Worm (Caenorhabditis elegans) whole organism, L1 larva: ENCODE measurements around the gene adss-1.

Experiments
- alr-1 ChIP-seq: fragments of 200-800 bp; sonication (Bioruptor generic); optimal IDR thresholded peaks from 2 replicates; lab custom pipeline; 2018; ENCODE audit warnings: borderline replicate concordance, mild to moderate bottlenecking, missing genetic modification characterization, missing compliant biosample characterization
- aly-2 ChIP-seq: fragments of 150-350 bp; optimal IDR thresholded peaks from 2 replicates; lab custom pipeline; 2014; ENCODE audit warnings: missing biosample characterization, missing genetic modification characterization
- blmp-1 ChIP-seq: fragments of 150-350 bp; optimal IDR thresholded peaks from 2 replicates; lab custom pipeline; 2014; ENCODE audit warnings: missing biosample characterization, missing genetic modification characterization
- ceh-63 ChIP-seq: fragments of 200-800 bp; sonication (Bioruptor generic); optimal IDR thresholded peaks from 2 replicates; lab custom pipeline; 2018; ENCODE audit warnings: mild to moderate bottlenecking, missing genetic modification characterization, missing compliant biosample characterization
- dpl-1 ChIP-seq, 3 experiments: fragments of 150-350 bp in 2 of 3; sonication (generic microtip) in 1 of 3; optimal IDR thresholded peaks; 2 replicates each; lab custom pipeline; 2014 to 2017; ENCODE audit warnings: missing biosample characterization in 3 of 3, missing genetic modification characterization in 3 of 3, missing genetic modification reagents in 3 of 3
- efl-3 ChIP-seq: fragments of 200-800 bp; sonication (Bioruptor generic); optimal IDR thresholded peaks from 2 replicates; lab custom pipeline; 2018; ENCODE audit warnings: mild to moderate bottlenecking, missing genetic modification characterization, missing compliant biosample characterization
- elt-2 ChIP-seq: sonication (generic microtip); optimal IDR thresholded peaks from 2 replicates; lab custom pipeline; 2016; ENCODE audit warnings: missing genetic modification characterization, mild to moderate bottlenecking, inconsistent platforms, missing compliant biosample characterization, missing genetic modification reagents
- elt-3 ChIP-seq, 6 experiments: fragments of 150-350 bp in 1 of 6; sonication (generic microtip); optimal IDR thresholded peaks; 2 replicates each; lab custom pipeline; 2017 to 2018; ENCODE audit warnings: missing biosample characterization in 6 of 6, missing genetic modification characterization in 6 of 6, inconsistent platforms in 1 of 6
- fkh-10 ChIP-seq: sonication (generic microtip); optimal IDR thresholded peaks from 2 replicates; lab custom pipeline; 2017; ENCODE audit warnings: missing biosample characterization, missing genetic modification reagents, missing genetic modification characterization
- hlh-17 ChIP-seq: fragments of 200-800 bp; sonication (Bioruptor generic); optimal IDR thresholded peaks from 2 replicates; lab custom pipeline; 2018; ENCODE audit warnings: missing genetic modification characterization, mild to moderate bottlenecking, missing compliant biosample characterization, moderate library complexity, borderline replicate concordance
- hlh-4 ChIP-seq: sonication (generic microtip); optimal IDR thresholded peaks from 2 replicates; lab custom pipeline; 2016; ENCODE audit warnings: mild to moderate bottlenecking, missing genetic modification characterization, missing compliant biosample characterization
- jun-1 ChIP-seq: fragments of 150-350 bp; optimal IDR thresholded peaks from 2 replicates; lab custom pipeline; 2014; ENCODE audit warnings: missing biosample characterization, missing genetic modification reagents, missing genetic modification characterization
- lin-13 ChIP-seq: fragments of 150-350 bp; optimal IDR thresholded peaks from 2 replicates; lab custom pipeline; 2014; ENCODE audit warnings: missing biosample characterization, missing genetic modification reagents, missing genetic modification characterization
- lin-14 ChIP-seq: fragments of 200-800 bp; sonication (Bioruptor generic); optimal IDR thresholded peaks from 2 replicates; lab custom pipeline; 2018; ENCODE audit warnings: mild to moderate bottlenecking, missing genetic modification characterization, moderate library complexity, missing compliant biosample characterization
- lin-15B ChIP-seq: fragments of 150-350 bp; sonication (generic microtip); optimal IDR thresholded peaks from 3 replicates; lab custom pipeline; 2014; ENCODE audit warnings: missing biosample characterization, missing genetic modification characterization
- lin-35 ChIP-seq, 2 experiments: fragments of 150-350 bp; optimal IDR thresholded peaks; 2 replicates each; lab custom pipeline; 2014; ENCODE audit warnings: missing biosample characterization in 2 of 2, missing genetic modification characterization in 2 of 2, missing genetic modification reagents in 2 of 2
- lir-3 ChIP-seq: sonication (generic microtip); optimal IDR thresholded peaks from 2 replicates; lab custom pipeline; 2016; ENCODE audit warnings: mild to moderate bottlenecking, missing genetic modification characterization, moderate library complexity, missing compliant biosample characterization; ENCODE audit not compliant: poor library complexity
- lsy-2 ChIP-seq, 2 experiments: fragments of 150-350 bp; optimal IDR thresholded peaks; 2 replicates each; lab custom pipeline; 2014; ENCODE audit warnings: missing biosample characterization in 2 of 2, missing genetic modification characterization in 2 of 2
- mab-9 ChIP-seq: fragments of 200-800 bp; sonication (Bioruptor generic); IDR thresholded peaks from 2 replicates; pipeline ENCODE4 v1.3.6; 2022; ENCODE audit warnings: missing genetic modification reagents, missing genetic modification characterization, missing compliant biosample characterization
- mdl-1 ChIP-seq, 2 experiments: fragments of 150-350 bp; optimal IDR thresholded peaks; 2 replicates each; lab custom pipeline; 2014 to 2017; ENCODE audit warnings: missing biosample characterization in 2 of 2, missing genetic modification characterization in 2 of 2, inconsistent platforms in 1 of 2
- mep-1 ChIP-seq: fragments of 150-350 bp; optimal IDR thresholded peaks from 2 replicates; lab custom pipeline; 2014; ENCODE audit warnings: missing biosample characterization, missing genetic modification characterization
- nhr-19 ChIP-seq: fragments of 200-800 bp; sonication (Bioruptor generic); conservative IDR thresholded peaks from 2 replicates; pipeline ENCODE4 v1.3.6; 2022; ENCODE audit warnings: missing genetic modification characterization, missing compliant biosample characterization
- nhr-20 ChIP-seq: sonication (generic microtip); optimal IDR thresholded peaks from 2 replicates; lab custom pipeline; 2016; ENCODE audit warnings: mild to moderate bottlenecking, missing genetic modification characterization, missing compliant biosample characterization
- nhr-237 ChIP-seq: fragments of 150-350 bp; optimal IDR thresholded peaks from 2 replicates; lab custom pipeline; 2014; ENCODE audit warnings: missing biosample characterization, missing genetic modification characterization
- nhr-71 ChIP-seq: sonication (generic microtip); optimal IDR thresholded peaks from 2 replicates; lab custom pipeline; 2016; ENCODE audit warnings: mild to moderate bottlenecking, missing genetic modification characterization, moderate library complexity, missing compliant biosample characterization
- nhr-76 ChIP-seq: sonication (generic microtip); optimal IDR thresholded peaks from 2 replicates; lab custom pipeline; 2017; ENCODE audit warnings: missing biosample characterization, missing genetic modification characterization
- nhr-77 ChIP-seq: fragments of 150-350 bp; optimal IDR thresholded peaks from 2 replicates; lab custom pipeline; 2014; ENCODE audit warnings: missing biosample characterization, missing genetic modification characterization
- nhr-84 ChIP-seq: sonication (generic microtip); optimal IDR thresholded peaks from 2 replicates; lab custom pipeline; 2017; ENCODE audit warnings: missing biosample characterization, missing genetic modification characterization
- nhr-85 ChIP-seq: sonication (generic microtip); peaks from one replicate; lab custom pipeline; 2016; ENCODE audit warnings: missing genetic modification characterization, inconsistent platforms, missing compliant biosample characterization
- rnt-1 ChIP-seq: sonication (generic microtip); optimal IDR thresholded peaks from 2 replicates; lab custom pipeline; 2016; ENCODE audit warnings: mild to moderate bottlenecking, missing genetic modification characterization, moderate library complexity, missing compliant biosample characterization
- skn-1 ChIP-seq: fragments of 150-350 bp; optimal IDR thresholded peaks from 2 replicates; lab custom pipeline; 2014; ENCODE audit warnings: missing biosample characterization, missing genetic modification characterization
- snpc-4 ChIP-seq: fragments of 150-350 bp; optimal IDR thresholded peaks from 2 replicates; lab custom pipeline; 2014; ENCODE audit warnings: missing biosample characterization, missing genetic modification characterization
- snu-23 ChIP-seq: sonication (generic microtip); optimal IDR thresholded peaks from 2 replicates; lab custom pipeline; 2016; ENCODE audit warnings: missing genetic modification characterization, missing compliant biosample characterization
- sox-4 ChIP-seq: sonication (generic microtip); optimal IDR thresholded peaks from 2 replicates; lab custom pipeline; 2016; ENCODE audit warnings: missing genetic modification characterization, missing compliant biosample characterization
- sup-37 ChIP-seq: fragments of 200-800 bp; sonication (Bioruptor generic); optimal IDR thresholded peaks from 2 replicates; lab custom pipeline; 2018; ENCODE audit warnings: mild to moderate bottlenecking, missing genetic modification characterization, missing compliant biosample characterization
- swsn-7 ChIP-seq: sonication (generic microtip); optimal IDR thresholded peaks from 2 replicates; lab custom pipeline; 2016; ENCODE audit warnings: missing genetic modification characterization, missing compliant biosample characterization
- unc-130 ChIP-seq: fragments of 150-350 bp; optimal IDR thresholded peaks from 2 replicates; lab custom pipeline; 2017; ENCODE audit warnings: missing biosample characterization, missing genetic modification characterization, inconsistent platforms
- unc-30 ChIP-seq: sonication (generic microtip); optimal IDR thresholded peaks from 2 replicates; lab custom pipeline; 2017; ENCODE audit warnings: missing biosample characterization, missing genetic modification characterization

Gene adss-1

ce11 chrV:4783313-4783712 lies 39.9 kb downstream of the adss-1 start, which contains the start of gene Y60C6A.1:
TSS of gene Y60C6A.1 (plus strand) at chrV:4783613.
- TF ChIP-seq unc-30: no peak
- TF ChIP-seq fkh-10: no peak
- no peak for TF ChIP-seq nhr-76 (tag; lab: Kevin White, UChicago)
- no peak for TF ChIP-seq ceh-63
- TF ChIP-seq lin-35 (GFP tag; optimal IDR thresholded peaks at IDR 0.05; lab: Kevin White, UChicago): no peak
- no peak for TF ChIP-seq efl-3 (GFP tag; lab: Kevin White, UChicago)
- TF ChIP-seq nhr-85 (tag; lab: Kevin White, UChicago): no peak
- no peak for TF ChIP-seq elt-3 (tag; optimal IDR thresholded peaks at IDR 0.05; lab: Kevin White, UChicago)
- no peak for TF ChIP-seq sox-4 (tag; lab: Kevin White, UChicago)
- TF ChIP-seq hlh-17: no peak
- no peak for TF ChIP-seq lin-15B

DNA sequence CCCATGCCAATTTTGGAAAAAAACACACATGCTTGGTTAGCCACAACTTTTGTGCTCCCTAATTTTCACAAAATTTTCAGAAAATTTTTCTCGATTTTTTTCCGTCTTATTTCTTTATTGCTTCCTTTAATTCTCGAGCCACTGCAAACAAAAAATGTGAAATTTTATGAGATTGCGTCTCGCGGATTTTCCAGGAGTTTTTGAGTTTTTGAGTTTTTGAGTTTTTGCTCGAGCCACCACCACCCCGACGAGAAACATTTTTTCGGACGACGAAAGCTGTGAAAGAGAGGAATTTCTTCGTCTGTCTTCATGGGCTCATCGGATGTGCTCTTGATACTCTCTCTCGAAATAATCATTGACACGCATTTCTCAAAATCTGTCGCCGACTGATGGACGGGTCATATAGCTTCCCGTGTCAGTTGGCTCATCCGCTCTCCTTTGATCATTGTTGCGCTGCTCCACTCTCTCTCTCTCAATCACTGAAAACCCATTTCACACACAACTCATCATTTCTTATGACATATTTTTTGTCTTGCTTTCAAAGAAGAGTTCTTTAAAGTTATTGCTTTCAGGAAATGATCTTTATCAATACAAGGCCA lies 45.7 kb downstream of the adss-1 start, which contains the start of gene C18G1.1:
Gene C18G1.1 (plus strand): TSS at position 573 of the 599 bp plus-strand sequence.
- TF ChIP-seq snu-23 (GFP tag; lab: Kevin White, UChicago): peak; percentile 5
- TF ChIP-seq swsn-7 (tag; lab: Kevin White, UChicago): no peak
- TF ChIP-seq nhr-71 (tag; lab: Kevin White, UChicago): peak; percentile 50
- TF ChIP-seq unc-130: peak; percentile 27
- no peak for TF ChIP-seq lir-3 (tag; lab: Kevin White, UChicago)
- TF ChIP-seq rnt-1 (tag; lab: Kevin White, UChicago): peak; percentile 59
- TF ChIP-seq lsy-2 (tag; optimal IDR thresholded peaks at IDR 0.05; lab: Kevin White, UChicago): peak in 1 of 2 experiments; percentile 26

DNA sequence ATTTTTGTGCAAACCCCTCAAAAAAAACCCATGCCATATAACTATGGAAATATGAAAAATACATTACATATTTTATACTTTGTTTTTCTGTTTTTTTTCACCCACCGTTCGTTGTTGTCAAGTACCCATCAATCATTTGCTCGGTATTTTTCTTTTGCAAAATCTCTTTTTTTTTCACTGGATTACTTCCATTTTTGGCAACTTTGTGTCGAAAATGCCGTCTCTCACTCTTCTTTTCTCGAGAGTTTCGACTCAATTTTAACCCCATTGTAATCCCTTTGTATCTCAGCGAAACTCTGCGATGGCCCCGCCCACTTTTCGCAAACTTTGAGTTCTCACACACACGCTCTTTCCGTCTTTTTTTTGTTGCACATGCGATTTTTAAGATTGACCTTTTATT lies 48.1 kb downstream of the adss-1 start:
- peak; percentile 24 for TF ChIP-seq lin-14
- TF ChIP-seq nhr-71 (tag; lab: Kevin White, UChicago): no peak
- peak; percentile 47 for TF ChIP-seq unc-30
- no peak for TF ChIP-seq nhr-237 (tag; lab: Kevin White, UChicago)
- TF ChIP-seq nhr-20 (tag; lab: Kevin White, UChicago): no peak

DNA sequence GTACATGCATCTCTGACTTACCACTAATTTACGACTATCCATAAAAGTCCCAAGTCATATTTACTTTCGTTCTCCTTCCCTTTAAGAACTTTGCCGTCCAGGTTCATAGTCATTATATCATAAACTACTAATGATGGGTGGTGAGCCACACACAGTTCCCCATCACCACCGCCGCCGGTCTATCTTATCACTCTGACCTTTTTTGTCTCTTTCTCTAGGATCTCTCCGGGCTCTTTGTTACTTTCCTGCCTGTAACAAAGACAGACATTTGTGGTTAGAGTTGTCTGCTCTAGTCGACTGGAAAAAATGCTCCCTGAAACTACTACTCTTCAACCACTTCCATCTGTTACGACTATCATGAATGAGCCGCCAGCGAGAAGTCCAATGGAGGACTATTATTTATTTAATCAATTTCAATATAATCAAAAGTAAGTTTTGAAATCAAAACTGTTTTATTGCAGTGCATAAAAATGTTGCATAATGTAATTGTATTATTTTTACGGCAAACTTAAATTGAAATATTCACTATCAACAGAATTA lies 52.7 kb downstream of the adss-1 start, which contains the start of gene elt-7:
Gene elt-7 (plus strand): TSS at position 263 of the 540 bp plus-strand sequence.
- TF ChIP-seq lin-35 (GFP tag; optimal IDR thresholded peaks at IDR 0.05; lab: Kevin White, UChicago) (peak in 1 of 2 experiments; percentile 10), nhr-85 (tag; lab: Kevin White, UChicago) (no peak), elt-2 (tag; lab: Kevin White, UChicago) (peak; percentile 29), aly-2 (tag; lab: Kevin White, UChicago) (no peak)
- TF ChIP-seq, all 84 proteins: peak for 2

DNA sequence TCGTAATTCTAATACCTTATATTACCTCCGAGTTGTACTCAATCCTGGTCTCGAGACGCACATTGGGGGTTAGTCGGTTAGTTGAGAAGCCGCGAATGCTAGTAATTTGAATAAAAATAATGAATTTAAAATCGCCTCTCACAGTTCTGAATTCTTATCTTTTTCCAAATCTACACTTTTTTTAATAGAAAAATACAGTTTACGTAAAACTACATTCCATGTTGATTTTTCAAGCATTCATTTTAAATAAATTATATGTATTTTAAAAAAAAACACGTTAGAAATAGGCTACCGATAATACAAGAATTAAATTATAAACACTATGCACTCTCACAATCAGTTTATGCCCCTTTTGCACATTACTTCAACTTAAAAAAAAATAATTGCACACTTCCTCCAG lies 53.6 kb downstream of the adss-1 start, which contains the start of gene C18G1.9:
Gene C18G1.9 (minus strand): TSS at position 101 of the 400 bp plus-strand sequence.
- TF ChIP-seq dpl-1 (GFP tag; optimal IDR thresholded peaks at IDR 0.05; lab: Kevin White, UChicago) (no peak), mdl-1 (tag; optimal IDR thresholded peaks at IDR 0.05; lab: Kevin White, UChicago) (no peak), hlh-4 (tag; lab: Kevin White, UChicago) (no peak), nhr-77 (tag; lab: Kevin White, UChicago) (no peak), nhr-84 (tag; lab: Kevin White, UChicago) (no peak), skn-1 (tag; lab: Kevin White, UChicago) (no peak), sup-37 (no peak), blmp-1 (tag; lab: Kevin White, UChicago) (no peak), mep-1 (no peak), alr-1 (no peak), lsy-2 (tag; optimal IDR thresholded peaks at IDR 0.05; lab: Kevin White, UChicago) (no peak), jun-1 (tag; lab: Kevin White, UChicago) (no peak), snpc-4 (tag; lab: Kevin White, UChicago) (no peak), lin-15B (no peak), snu-23 (GFP tag; lab: Kevin White, UChicago) (no peak), lin-13 (no peak), mab-9 (GFP tag; lab: Robert Waterston, UW) (no peak), nhr-19 (GFP tag; lab: Robert Waterston, UW) (no peak)
